Worm (Caenorhabditis elegans): Measurements from ENCODE around the gene F38B6.7.

- TF ChIP-seq ceh-82 (tag; optimal IDR thresholded peaks at IDR 0.05) = no peak
- peak; percentile 12 for TF ChIP-seq crh-2 (tag; optimal IDR thresholded peaks at IDR 0.05)
- TF ChIP-seq egl-27 (tag; optimal IDR thresholded peaks at IDR 0.05) = no peak
- TF ChIP-seq alr-1 (tag; optimal IDR thresholded peaks at IDR 0.05) = no peak
- TF ChIP-seq nhr-237 (tag; optimal IDR thresholded peaks at IDR 0.05) = no peak
- no peak for TF ChIP-seq lin-13 (GFP tag; optimal IDR thresholded peaks at IDR 0.05)
- no peak for TF ChIP-seq nhr-11 (tag; optimal IDR thresholded peaks at IDR 0.05)
- TF ChIP-seq sem-4 (tag; optimal IDR thresholded peaks at IDR 0.05) = no peak
- TF ChIP-seq ztf-4 (tag; optimal IDR thresholded peaks at IDR 0.05) = no peak
These were observed 51.6 kb downstream of the F38B6.7 start for ce11 chrX:6646387-6647061.

Data from whole organism, L2 larva.